Fruit fly (Drosophila melanogaster): Measurements from ENCODE around the gene Kdm2.

Gene Kdm2

dm6 chr3R:9051937-9052680 lies at the start of gene Kdm2:
Kdm2 (plus strand) TSS chr3R:9052495.
- no peak for TF ChIP-seq noc (tag; optimal IDR thresholded peaks at IDR 0.05)

dm6 chr3R:9002542-9002941 lies 49.8 kb upstream of the Kdm2 start:
- no peak for TF ChIP-seq noc (tag; optimal IDR thresholded peaks at IDR 0.05)

- no peak for TF ChIP-seq noc (tag; optimal IDR thresholded peaks at IDR 0.05)
These were observed 48.6 kb upstream of the Kdm2 start, which contains the start of the genes CG31100 and CG11980 for dm6 chr3R:9003600-9004223. CG31100 (minus strand) TSS chr3R:9003650. CG11980 (plus strand) TSS chr3R:9004017.

dm6 chr3R:9006129-9006528 lies 46.2 kb upstream of the Kdm2 start, which contains the start of the genes Prosbeta3 and Iru:
Prosbeta3 (minus strand) TSS chr3R:9006226.
Iru (plus strand) TSS chr3R:9006456.
- no peak for TF ChIP-seq noc (tag; optimal IDR thresholded peaks at IDR 0.05)

- no peak for TF ChIP-seq noc (tag; optimal IDR thresholded peaks at IDR 0.05)
These were observed 45.0 kb upstream of the Kdm2 start for dm6 chr3R:9007258-9007657.

- no peak for TF ChIP-seq noc (tag; optimal IDR thresholded peaks at IDR 0.05)
These were observed 44.1 kb upstream of the Kdm2 start, which contains the start of gene CG11983 for dm6 chr3R:9008202-9008601. CG11983 (plus strand) TSS chr3R:9008321.

dm6 chr3R:9010695-9011094 lies 41.6 kb upstream of the Kdm2 start:
- TF ChIP-seq noc (tag; optimal IDR thresholded peaks at IDR 0.05): no peak

dm6 chr3R:9011708-9012107 lies 40.6 kb upstream of the Kdm2 start:
- TF ChIP-seq noc (tag; optimal IDR thresholded peaks at IDR 0.05): no peak

- peak; percentile 75 for TF ChIP-seq noc (tag; optimal IDR thresholded peaks at IDR 0.05)
These were observed 38.4 kb upstream of the Kdm2 start for dm6 chr3R:9013765-9014380.

- no peak for TF ChIP-seq noc (tag; optimal IDR thresholded peaks at IDR 0.05)
These were observed 37.3 kb upstream of the Kdm2 start, which contains the start of the genes Kcmf1, Sf3b5 and CG11986 for dm6 chr3R:9014859-9015466. Kcmf1 (minus strand) TSS chr3R:9014909. Sf3b5 (minus strand) TSS chr3R:9015341. CG11986 (plus strand) TSS chr3R:9015446.

- no peak for TF ChIP-seq noc (tag; optimal IDR thresholded peaks at IDR 0.05)
These were observed 35.4 kb upstream of the Kdm2 start for dm6 chr3R:9016869-9017268.

dm6 chr3R:9019689-9020138 lies 32.6 kb upstream of the Kdm2 start, which contains the start of gene tgo:
tgo (minus strand) TSS chr3R:9020022.
- TF ChIP-seq noc (tag; optimal IDR thresholded peaks at IDR 0.05): peak; percentile 41

- TF ChIP-seq noc (tag; optimal IDR thresholded peaks at IDR 0.05): no peak
These were observed 28.4 kb upstream of the Kdm2 start for dm6 chr3R:9023934-9024333.

dm6 chr3R:9024835-9025510 lies 27.3 kb upstream of the Kdm2 start:
- TF ChIP-seq noc (tag; optimal IDR thresholded peaks at IDR 0.05): no peak

dm6 chr3R:9027082-9027481 lies 25.2 kb upstream of the Kdm2 start:
- TF ChIP-seq noc (tag; optimal IDR thresholded peaks at IDR 0.05): no peak

Measured in whole organism, larva.